Worm (Caenorhabditis elegans): ENCODE data around the gene pnc-1.

- TF ChIP-seq duxl-1 (tag; optimal IDR thresholded peaks at IDR 0.05; ENCODE audit: poor library complexity), result no peak
- TF ChIP-seq nhr-41 (GFP tag; IDR thresholded peaks at IDR 0.05), result no peak
Observed at ce11 chrIV:186110-186509, 1.8 kb downstream of the pnc-1 start.

Data from whole organism, L4 larva.